Fruit fly (Drosophila melanogaster) whole organism, embryonic: ENCODE data around the gene CG32488.
A peak's percentile ranks its signal among the peaks of the same experiment; 100 is the strongest.

Experiments
- Antp ChIP-seq: fragments of 200-800 bp; sonication (Bioruptor generic); optimal IDR thresholded peaks from 3 replicates; lab custom pipeline; 2016; ENCODE audit warnings: missing biosample characterization, missing genetic modification characterization
- Atf6 ChIP-seq: fragments of 200-800 bp; sonication (Bioruptor generic); IDR thresholded peaks from 2 replicates; pipeline ENCODE4 v1.3.6; 2022; ENCODE audit warnings: missing biosample characterization, missing genetic modification characterization
- CG10462 ChIP-seq: fragments of 200-800 bp; sonication (Bioruptor generic); optimal IDR thresholded peaks from 2 replicates; lab custom pipeline; 2016; ENCODE audit warnings: missing biosample characterization, missing genetic modification characterization
- CG11695 ChIP-seq: fragments of 200-800 bp; sonication (Bioruptor generic); IDR thresholded peaks from 3 replicates; pipeline ENCODE4 v1.3.6; 2022; ENCODE audit warnings: missing biosample characterization, missing genetic modification characterization
- CG12155 ChIP-seq: fragments of 200-800 bp; sonication (Bioruptor generic); optimal IDR thresholded peaks from 3 replicates; lab custom pipeline; 2016; ENCODE audit warnings: missing biosample characterization, missing genetic modification characterization
- CG12659 ChIP-seq: fragments of 200-800 bp; sonication (Bioruptor generic); optimal IDR thresholded peaks from 3 replicates; lab custom pipeline; 2017; ENCODE audit warnings: mild to moderate bottlenecking, missing biosample characterization, missing genetic modification reagents, missing genetic modification characterization
- CG13296 ChIP-seq: fragments of 200-800 bp; sonication (Bioruptor generic); optimal IDR thresholded peaks from 3 replicates; lab custom pipeline; 2018; ENCODE audit warnings: missing biosample characterization, mild to moderate bottlenecking, missing genetic modification characterization
- CG15269 ChIP-seq: fragments of 200-800 bp; sonication (Bioruptor generic); optimal IDR thresholded peaks from 2 replicates; lab custom pipeline; 2018; ENCODE audit warnings: missing biosample characterization, mild to moderate bottlenecking, missing genetic modification characterization, moderate library complexity
- CG18262 ChIP-seq: fragments of 200-800 bp; optimal IDR thresholded peaks from 3 replicates; lab custom pipeline; 2019; ENCODE audit warnings: missing biosample characterization, mild to moderate bottlenecking, missing genetic modification characterization, moderate library complexity
- CG2199 ChIP-seq: fragments of 200-800 bp; sonication (Bioruptor generic); IDR thresholded peaks from 3 replicates; pipeline ENCODE4 v1.3.6; 2022; ENCODE audit warnings: missing biosample characterization, missing genetic modification characterization
- CG30431 ChIP-seq: fragments of 200-800 bp; sonication (Bioruptor generic); optimal IDR thresholded peaks from 2 replicates; lab custom pipeline; 2017; ENCODE audit warnings: missing biosample characterization, missing genetic modification characterization
- CG32772 ChIP-seq: fragments of 200-800 bp; sonication (Bioruptor generic); IDR thresholded peaks from 2 replicates; pipeline ENCODE4 v1.3.6; 2022; ENCODE audit warnings: missing biosample characterization, missing genetic modification characterization
- CG33213 ChIP-seq: fragments of 200-800 bp; sonication (Bioruptor generic); optimal IDR thresholded peaks from 3 replicates; lab custom pipeline; 2016; ENCODE audit warnings: missing biosample characterization, missing genetic modification characterization
- CG3995 ChIP-seq: fragments of 200-800 bp; sonication (Bioruptor generic); optimal IDR thresholded peaks from 3 replicates; lab custom pipeline; 2016; ENCODE audit warnings: missing biosample characterization, missing genetic modification characterization
- CG43689 ChIP-seq: fragments of 200-800 bp; sonication (Bioruptor generic); IDR thresholded peaks from 2 replicates; pipeline ENCODE4 v1.3.6; 2022; ENCODE audit warnings: missing biosample characterization, missing genetic modification characterization
- CG9727 ChIP-seq: fragments of 200-800 bp; sonication (Bioruptor generic); optimal IDR thresholded peaks from 3 replicates; lab custom pipeline; 2017; ENCODE audit warnings: missing biosample characterization, mild to moderate bottlenecking, missing genetic modification characterization
- CHES-1-like ChIP-seq: fragments of 200-800 bp; sonication (Bioruptor generic); optimal IDR thresholded peaks from 2 replicates; lab custom pipeline; 2016; ENCODE audit warnings: missing biosample characterization, missing genetic modification characterization
- CkIIα-i1 ChIP-seq: fragments of 200-800 bp; sonication (Bioruptor generic); IDR thresholded peaks from 2 replicates; pipeline ENCODE4 v1.3.6; 2022; ENCODE audit warnings: missing biosample characterization, missing genetic modification characterization
- CoRest ChIP-seq: fragments of 200-800 bp; sonication (Bioruptor generic); optimal IDR thresholded peaks from 3 replicates; lab custom pipeline; 2018; ENCODE audit warnings: missing biosample characterization, mild to moderate bottlenecking, missing genetic modification characterization, moderate library complexity
- Dp ChIP-seq: fragments of 200-800 bp; sonication (Bioruptor generic); optimal IDR thresholded peaks from 2 replicates; lab custom pipeline; 2018; ENCODE audit warnings: missing biosample characterization, mild to moderate bottlenecking, missing genetic modification characterization, moderate library complexity
- HLH3B ChIP-seq: fragments of 200-800 bp; sonication (Bioruptor generic); IDR thresholded peaks from 2 replicates; pipeline ENCODE4 v1.3.6; 2022; ENCODE audit warnings: missing biosample characterization, missing genetic modification characterization
- HLHmδ ChIP-seq: fragments of 200-800 bp; sonication (Bioruptor generic); optimal IDR thresholded peaks from 2 replicates; lab custom pipeline; 2018; ENCODE audit warnings: missing biosample characterization, mild to moderate bottlenecking, missing genetic modification characterization, moderate library complexity
- Hsf ChIP-seq: fragments of 200-800 bp; sonication (Bioruptor generic); optimal IDR thresholded peaks from 3 replicates; lab custom pipeline; 2016; ENCODE audit warnings: missing biosample characterization, missing genetic modification characterization
- Lhr ChIP-seq: fragments of 200-800 bp; sonication (Bioruptor generic); optimal IDR thresholded peaks from 3 replicates; lab custom pipeline; 2017; ENCODE audit warnings: mild to moderate bottlenecking, missing biosample characterization, missing genetic modification reagents, missing genetic modification characterization
- Lim3 ChIP-seq: fragments of 200-800 bp; sonication (Bioruptor generic); IDR thresholded peaks from 2 replicates; pipeline ENCODE4 v1.3.6; 2022; ENCODE audit warnings: missing biosample characterization, missing genetic modification characterization
- Med ChIP-seq: fragments of 200-800 bp; sonication (Bioruptor generic); peaks from one replicate; lab custom pipeline; 2016; ENCODE audit warnings: missing biosample characterization, missing genetic modification characterization, mild to moderate bottlenecking, inconsistent platforms, moderate library complexity
- Myb ChIP-seq: fragments of 200-800 bp; sonication (Bioruptor generic); optimal IDR thresholded peaks from 2 replicates; lab custom pipeline; 2016; ENCODE audit warnings: missing biosample characterization, missing genetic modification characterization
- Nf-YC ChIP-seq: fragments of 200-800 bp; optimal IDR thresholded peaks from 3 replicates; lab custom pipeline; 2019; ENCODE audit warnings: missing biosample characterization, mild to moderate bottlenecking, missing genetic modification characterization, moderate library complexity
- Oli ChIP-seq: fragments of 200-800 bp; sonication (Bioruptor generic); optimal IDR thresholded peaks from 2 replicates; lab custom pipeline; 2018; ENCODE audit warnings: missing biosample characterization, mild to moderate bottlenecking, missing genetic modification characterization, moderate library complexity
- Pdp1 ChIP-seq, 2 experiments: fragments of 200-800 bp; sonication (Bioruptor generic); optimal IDR thresholded peaks; 3 replicates each; lab custom pipeline; 2016; ENCODE audit warnings: missing biosample characterization in 2 of 2, missing genetic modification characterization in 2 of 2, mild to moderate bottlenecking in 1 of 2, moderate library complexity in 1 of 2
- Six4 ChIP-seq: fragments of 200-800 bp; sonication (Bioruptor generic); optimal IDR thresholded peaks from 2 replicates; lab custom pipeline; 2016; ENCODE audit warnings: missing biosample characterization, missing genetic modification characterization
- Sry-β ChIP-seq: fragments of 200-800 bp; sonication (Bioruptor generic); optimal IDR thresholded peaks from 2 replicates; lab custom pipeline; 2018; ENCODE audit warnings: missing biosample characterization, mild to moderate bottlenecking, missing genetic modification characterization, moderate library complexity
- Vsx1 ChIP-seq: fragments of 200-800 bp; sonication (Bioruptor generic); optimal IDR thresholded peaks from 2 replicates; lab custom pipeline; 2017; ENCODE audit warnings: missing biosample characterization, mild to moderate bottlenecking, missing genetic modification characterization, missing genetic modification reagents
- aop ChIP-seq: fragments of 200-800 bp; sonication (Bioruptor generic); IDR thresholded peaks from 2 replicates; pipeline ENCODE4 v1.3.6; 2022; ENCODE audit warnings: missing biosample characterization, missing genetic modification characterization
- btn ChIP-seq: fragments of 200-800 bp; sonication (Bioruptor generic); optimal IDR thresholded peaks from 2 replicates; lab custom pipeline; 2016; ENCODE audit warnings: missing biosample characterization, missing genetic modification characterization
- dimm ChIP-seq: fragments of 200-800 bp; sonication (Bioruptor generic); IDR thresholded peaks from 2 replicates; pipeline ENCODE4 v1.3.6; 2022; ENCODE audit warnings: missing biosample characterization, missing genetic modification characterization
- dmrt99B ChIP-seq: fragments of 200-800 bp; sonication (Bioruptor generic); optimal IDR thresholded peaks from 2 replicates; lab custom pipeline; 2018; ENCODE audit warnings: missing biosample characterization, mild to moderate bottlenecking, missing genetic modification characterization, moderate library complexity
- fd96Cb ChIP-seq: fragments of 200-800 bp; sonication (Bioruptor generic); optimal IDR thresholded peaks from 2 replicates; lab custom pipeline; 2018; ENCODE audit warnings: missing biosample characterization, mild to moderate bottlenecking, missing genetic modification characterization, moderate library complexity
- fu2 ChIP-seq: fragments of 200-800 bp; sonication (Bioruptor generic); optimal IDR thresholded peaks from 2 replicates; lab custom pipeline; 2016; ENCODE audit warnings: missing biosample characterization, missing genetic modification characterization
- gcm ChIP-seq: fragments of 200-800 bp; sonication (Bioruptor generic); optimal IDR thresholded peaks from 2 replicates; lab custom pipeline; 2019; ENCODE audit warnings: missing biosample characterization, mild to moderate bottlenecking, missing genetic modification characterization, moderate library complexity
- kni ChIP-seq: fragments of 200-800 bp; sonication (Bioruptor generic); optimal IDR thresholded peaks from 3 replicates; lab custom pipeline; 2017; ENCODE audit warnings: mild to moderate bottlenecking, missing biosample characterization, missing genetic modification reagents, missing genetic modification characterization
- lmd ChIP-seq: fragments of 200-800 bp; sonication (Bioruptor generic); IDR thresholded peaks from 2 replicates; pipeline ENCODE4 v1.3.6; 2022; ENCODE audit warnings: missing biosample characterization, missing genetic modification characterization
- nom ChIP-seq: fragments of 200-800 bp; sonication (Bioruptor generic); optimal IDR thresholded peaks from 2 replicates; lab custom pipeline; 2017; ENCODE audit warnings: missing biosample characterization, missing genetic modification characterization, mild to moderate bottlenecking, moderate library complexity, missing genetic modification reagents
- oc ChIP-seq: fragments of 200-800 bp; sonication (Bioruptor generic); optimal IDR thresholded peaks from 2 replicates; lab custom pipeline; 2018; ENCODE audit warnings: missing biosample characterization, mild to moderate bottlenecking, missing genetic modification characterization, moderate library complexity
- otp ChIP-seq: fragments of 200-800 bp; sonication (Bioruptor generic); IDR thresholded peaks from 3 replicates; pipeline ENCODE4, ENCODE4 v1.3.6; 2022; ENCODE audit warnings: missing biosample characterization, missing genetic modification characterization
- phol ChIP-seq: fragments of 200-800 bp; sonication (Bioruptor generic); optimal IDR thresholded peaks from 3 replicates; lab custom pipeline; 2018; ENCODE audit warnings: missing biosample characterization, mild to moderate bottlenecking, missing genetic modification characterization, moderate library complexity
- pros ChIP-seq: fragments of 200-800 bp; sonication (Bioruptor generic); optimal IDR thresholded peaks from 3 replicates; lab custom pipeline; 2019; ENCODE audit warnings: missing biosample characterization, mild to moderate bottlenecking, missing genetic modification characterization, moderate library complexity
- so ChIP-seq: fragments of 200-800 bp; sonication (Bioruptor generic); IDR thresholded peaks from 3 replicates; pipeline ENCODE4 v1.3.6; 2022; ENCODE audit warnings: missing biosample characterization, missing genetic modification characterization
- stwl ChIP-seq: fragments of 200-800 bp; sonication (Bioruptor generic); optimal IDR thresholded peaks from 3 replicates; lab custom pipeline; 2018; ENCODE audit warnings: missing biosample characterization, mild to moderate bottlenecking, missing genetic modification characterization, moderate library complexity
- tio ChIP-seq: fragments of 200-800 bp; sonication (Bioruptor generic); optimal IDR thresholded peaks from 2 replicates; lab custom pipeline; 2017; ENCODE audit warnings: missing biosample characterization, missing genetic modification characterization, inconsistent platforms
- tna ChIP-seq: fragments of 200-800 bp; sonication (Bioruptor generic); IDR thresholded peaks from 2 replicates; pipeline ENCODE4 v1.3.6; 2022; ENCODE audit warnings: missing biosample characterization, missing genetic modification characterization; ENCODE audit not compliant: partially characterized antibody
- tup ChIP-seq: fragments of 200-800 bp; sonication (Bioruptor generic); optimal IDR thresholded peaks from 2 replicates; lab custom pipeline; 2016; ENCODE audit warnings: missing biosample characterization, mild to moderate bottlenecking, missing genetic modification characterization, moderate library complexity

CG32488 gene

DNA sequence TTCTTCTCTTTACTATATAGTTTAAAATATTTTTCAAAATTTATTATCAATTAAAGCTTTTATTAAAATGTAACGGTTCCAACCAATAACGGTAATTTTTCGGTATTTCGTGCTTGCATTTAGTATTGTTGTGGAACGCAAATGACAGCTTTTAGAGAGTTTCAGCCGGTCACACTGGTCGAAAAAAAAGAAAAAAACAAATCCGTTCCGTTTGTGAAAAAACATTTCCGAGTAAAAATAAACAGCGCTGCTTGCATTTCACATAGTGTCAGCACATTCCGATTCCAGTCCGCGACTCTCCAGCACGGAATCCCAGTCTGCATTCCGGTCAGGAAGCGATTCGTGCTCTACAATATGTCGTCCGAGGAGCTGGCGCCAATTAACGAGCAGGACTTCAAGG is 34.3 kb upstream of the CG32488 start, which contains the start of gene CG32485 (continued):
- TF ChIP-seq fd96Cb (tag; lab: Kevin White, UChicago) (no peak), so (GFP tag; lab: Robert Waterston, UW) (no peak), nom (GFP tag; lab: Kevin White, UChicago) (peak; percentile 9), CG3995 (GFP tag; lab: Kevin White, UChicago) (peak; percentile 54), CG11695 (no peak), Sry-β (GFP tag; lab: Kevin White, UChicago) (no peak), kni (no peak), tup (no peak), aop (GFP tag; lab: Robert Waterston, UW) (no peak), tio (GFP tag; lab: Kevin White, UChicago) (no peak), Oli (tag; lab: Kevin White, UChicago) (no peak), CG12659 (GFP tag; lab: Kevin White, UChicago) (peak; percentile 15), dimm (GFP tag; lab: Robert Waterston, UW) (no peak), Vsx1 (GFP tag; lab: Kevin White, UChicago) (no peak), Lhr (GFP tag; lab: Kevin White, UChicago) (no peak), Myb (peak; percentile 90), stwl (peak; percentile 55), Atf6 (GFP tag; lab: Robert Waterston, UW) (no peak), CG32772 (GFP tag; lab: Robert Waterston, UW) (peak; percentile 53; the same call in 1 of the 2 replicates), CG10462 (no peak), Six4 (GFP tag; lab: Kevin White, UChicago) (no peak), gcm (GFP tag; lab: Kevin White, UChicago) (no peak), oc (no peak), CHES-1-like (GFP tag; lab: Kevin White, UChicago) (no peak), CG43689 (GFP tag; lab: Robert Waterston, UW) (no peak), CoRest (tag; lab: Kevin White, UChicago) (peak; percentile 47), dmrt99B (tag; lab: Kevin White, UChicago) (no peak), Nf-YC (tag; lab: Kevin White, UChicago) (peak; percentile 63), fu2 (GFP tag; lab: Kevin White, UChicago) (no peak), CG2199 (no peak), CG30431 (GFP tag; lab: Kevin White, UChicago) (no peak), CkIIα-i1 (GFP tag; lab: Robert Waterston, UW) (no peak), CG15269 (tag; lab: Kevin White, UChicago) (no peak), pros (no peak), CG13296 (GFP tag; lab: Kevin White, UChicago) (no peak), Antp (no peak), phol (tag; lab: Kevin White, UChicago) (no peak), HLH3B (GFP tag; lab: Robert Waterston, UW) (0 out of 2 replicates have a peak, but pooled peaks have one; percentile 12), CG18262 (tag; lab: Kevin White, UChicago) (no peak), Med (GFP tag; lab: Kevin White, UChicago) (no peak), Dp (peak; percentile 32), CG12155 (GFP tag; lab: Kevin White, UChicago) (no peak), Lim3 (GFP tag; lab: Robert Waterston, UW) (no peak), CG33213 (GFP tag; lab: Kevin White, UChicago) (no peak), otp (no peak), tna (GFP tag; lab: Robert Waterston, UW) (no peak), btn (no peak), HLHmδ (no peak), lmd (GFP tag; lab: Robert Waterston, UW) (no peak), CG9727 (no peak), Hsf (GFP tag; lab: Kevin White, UChicago) (no peak), Pdp1 (GFP tag; optimal IDR thresholded peaks at IDR 0.05; lab: Kevin White, UChicago) (no peak)
